Worm (Caenorhabditis elegans) whole organism, L1 larva: Measurements from ENCODE around the gene pat-3.

Experiments
- mep-1 ChIP-seq: fragments of 150-350 bp; optimal IDR thresholded peaks from 2 replicates; lab custom pipeline; 2014; ENCODE audit warnings: missing biosample characterization, missing genetic modification characterization
- nhr-12 ChIP-seq: sonication (generic microtip); optimal IDR thresholded peaks from 2 replicates; lab custom pipeline; 2017; ENCODE audit warnings: missing biosample characterization, missing genetic modification characterization
- pqm-1 ChIP-seq: sonication (generic microtip); optimal IDR thresholded peaks from 3 replicates; lab custom pipeline; 2017; ENCODE audit warnings: missing biosample characterization, missing genetic modification characterization
- snu-23 ChIP-seq: sonication (generic microtip); optimal IDR thresholded peaks from 2 replicates; lab custom pipeline; 2016; ENCODE audit warnings: missing genetic modification characterization, missing compliant biosample characterization
- sptf-1 ChIP-seq: fragments of 150-350 bp; optimal IDR thresholded peaks from 2 replicates; lab custom pipeline; 2014; ENCODE audit warnings: missing biosample characterization, missing genetic modification characterization

- TF ChIP-seq mep-1 (tag; lab: Kevin White, UChicago), result no peak
- TF ChIP-seq nhr-12 (tag; lab: Kevin White, UChicago), result no peak
- no peak for TF ChIP-seq sptf-1
- TF ChIP-seq pqm-1 (tag; lab: Kevin White, UChicago), result peak; percentile 59
- TF ChIP-seq snu-23 (GFP tag; lab: Kevin White, UChicago), result no peak
Measured at ce11 chrIII:3887586-3887985, 26.4 kb downstream of the pat-3 start.
